Worm (Caenorhabditis elegans): ENCODE measurements around the gene dgn-1.

DNA sequence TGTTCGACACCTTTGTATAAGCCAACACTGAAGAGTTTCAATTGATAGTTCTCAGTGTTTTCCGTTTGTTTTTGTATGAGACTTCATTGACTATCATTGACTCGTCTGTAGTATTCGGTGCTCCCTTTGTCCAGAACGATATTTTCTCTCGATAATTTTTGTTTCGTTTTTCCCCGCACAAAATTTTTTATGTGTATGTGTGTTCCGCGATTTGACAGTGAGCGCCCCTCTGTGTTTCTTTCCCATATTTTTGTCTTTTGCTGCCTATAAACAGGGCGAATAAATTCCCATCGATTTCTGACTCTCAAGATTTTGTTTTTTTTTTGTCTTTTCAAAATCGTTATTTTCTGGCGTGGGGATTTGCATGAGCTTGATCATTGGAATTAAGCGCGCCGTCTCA is 45.6 kb downstream of the dgn-1 start, which contains the start of gene T21E8.7:
- TF ChIP-seq nhr-12 (tag; optimal IDR thresholded peaks at IDR 0.05), result no peak
- no peak for TF ChIP-seq unc-62 (GFP tag; optimal IDR thresholded peaks at IDR 0.05)
- no peak for TF ChIP-seq ztf-11 (tag; optimal IDR thresholded peaks at IDR 0.05)
- TF ChIP-seq ama-1 (optimal IDR thresholded peaks at IDR 0.05), result no peak
- no peak for TF ChIP-seq ZK546.5 (tag; optimal IDR thresholded peaks at IDR 0.05)
- TF ChIP-seq ceh-28 (tag; optimal IDR thresholded peaks at IDR 0.05), result no peak
- TF ChIP-seq zag-1 (tag; optimal IDR thresholded peaks at IDR 0.05), result no peak
- TF ChIP-seq pha-4 (tag; optimal IDR thresholded peaks at IDR 0.05), result no peak
- no peak for TF ChIP-seq egl-27 (tag; optimal IDR thresholded peaks at IDR 0.05)

Data from whole organism, L3 larva.